Fruit fly (Drosophila melanogaster) whole organism, embryonic: ENCODE results near the gene CG15332.

ENCODE experiments used
- Ada2b ChIP-seq: fragments of 200-800 bp; sonication (Bioruptor generic); IDR thresholded peaks from 2 replicates; pipeline ENCODE4 v1.3.6; 2022; ENCODE audit warnings: missing biosample characterization, missing genetic modification characterization
- B-H1 ChIP-seq: fragments of 200-800 bp; sonication (Bioruptor generic); IDR thresholded peaks from 3 replicates; pipeline ENCODE4 v1.3.6; 2022; ENCODE audit warnings: missing biosample characterization, missing genetic modification characterization
- CG10979 ChIP-seq: fragments of 200-800 bp; sonication (Bioruptor generic); optimal IDR thresholded peaks from 2 replicates; lab custom pipeline; 2018; ENCODE audit warnings: missing biosample characterization, mild to moderate bottlenecking, missing genetic modification characterization, moderate library complexity
- CG14710 ChIP-seq: fragments of 200-800 bp; sonication (Bioruptor generic); optimal IDR thresholded peaks from 3 replicates; lab custom pipeline; 2019; ENCODE audit warnings: missing biosample characterization, mild to moderate bottlenecking, missing genetic modification characterization, moderate library complexity
- CG17829 ChIP-seq: fragments of 200-800 bp; optimal IDR thresholded peaks from 2 replicates; lab custom pipeline; 2019; ENCODE audit warnings: missing biosample characterization, mild to moderate bottlenecking, missing genetic modification characterization, moderate library complexity
- CG31388 ChIP-seq: fragments of 200-800 bp; sonication (Bioruptor generic); optimal IDR thresholded peaks from 2 replicates; lab custom pipeline; 2016; ENCODE audit warnings: missing biosample characterization, missing genetic modification characterization
- CG3163 ChIP-seq: fragments of 200-800 bp; sonication (Bioruptor generic); optimal IDR thresholded peaks from 3 replicates; lab custom pipeline; 2016; ENCODE audit warnings: missing biosample characterization, missing genetic modification characterization
- CG32767 ChIP-seq: fragments of 200-800 bp; sonication (Bioruptor generic); IDR thresholded peaks from 2 replicates; pipeline ENCODE4 v1.3.6; 2022; ENCODE audit warnings: missing biosample characterization, missing genetic modification characterization
- CG33213 ChIP-seq: fragments of 200-800 bp; sonication (Bioruptor generic); optimal IDR thresholded peaks from 3 replicates; lab custom pipeline; 2016; ENCODE audit warnings: missing biosample characterization, missing genetic modification characterization
- CG33557 ChIP-seq: fragments of 200-800 bp; sonication (Bioruptor generic); optimal IDR thresholded peaks from 2 replicates; lab custom pipeline; 2019; ENCODE audit warnings: missing biosample characterization, mild to moderate bottlenecking, missing genetic modification characterization, moderate library complexity
- CG34224 ChIP-seq: fragments of 200-800 bp; sonication (Bioruptor generic); IDR thresholded peaks from 3 replicates; pipeline ENCODE4 v1.3.6; 2022; ENCODE audit warnings: missing biosample characterization, missing genetic modification characterization; ENCODE audit not compliant: partially characterized antibody
- CG34376 ChIP-seq: fragments of 200-800 bp; sonication (Bioruptor generic); optimal IDR thresholded peaks from 2 replicates; lab custom pipeline; 2018; ENCODE audit warnings: missing biosample characterization, mild to moderate bottlenecking, missing genetic modification characterization
- CG42726 ChIP-seq: fragments of 200-800 bp; sonication (Bioruptor generic); IDR thresholded peaks from 2 replicates; pipeline ENCODE4 v1.3.6; 2022; ENCODE audit warnings: missing biosample characterization, missing genetic modification characterization; ENCODE audit not compliant: partially characterized antibody
- CG4424 ChIP-seq: fragments of 200-800 bp; sonication (Bioruptor generic); optimal IDR thresholded peaks from 3 replicates; lab custom pipeline; 2016; ENCODE audit warnings: missing biosample characterization, missing genetic modification characterization
- CG6791 ChIP-seq: fragments of 200-800 bp; sonication (Bioruptor generic); IDR thresholded peaks from 3 replicates; pipeline ENCODE4 v1.3.6; 2022; ENCODE audit warnings: missing biosample characterization, missing genetic modification characterization; ENCODE audit not compliant: partially characterized antibody
- CG8359 ChIP-seq: fragments of 200-800 bp; sonication (Bioruptor generic); optimal IDR thresholded peaks from 2 replicates; lab custom pipeline; 2017; ENCODE audit warnings: missing biosample characterization, mild to moderate bottlenecking, missing genetic modification characterization, borderline replicate concordance
- CG8478 ChIP-seq: fragments of >200 bp; optimal IDR thresholded peaks from 2 replicates; lab custom pipeline; 2018
- CG9437 ChIP-seq: fragments of 200-800 bp; sonication (Bioruptor generic); optimal IDR thresholded peaks from 2 replicates; lab custom pipeline; 2018; ENCODE audit warnings: missing biosample characterization, mild to moderate bottlenecking, missing genetic modification characterization
- CG9727 ChIP-seq: fragments of 200-800 bp; sonication (Bioruptor generic); optimal IDR thresholded peaks from 3 replicates; lab custom pipeline; 2017; ENCODE audit warnings: missing biosample characterization, mild to moderate bottlenecking, missing genetic modification characterization
- CrebB ChIP-seq: fragments of 200-800 bp; sonication (Bioruptor generic); optimal IDR thresholded peaks from 3 replicates; lab custom pipeline; 2018; ENCODE audit warnings: missing biosample characterization, mild to moderate bottlenecking, missing genetic modification characterization
- Doc3 ChIP-seq: fragments of 200-800 bp; sonication (Bioruptor generic); IDR thresholded peaks from 3 replicates; pipeline ENCODE4 v1.3.6; 2022; ENCODE audit warnings: missing biosample characterization, missing genetic modification characterization; ENCODE audit not compliant: partially characterized antibody
- E2f1 ChIP-seq: fragments of 200-800 bp; sonication (Bioruptor generic); IDR thresholded peaks from 2 replicates; pipeline ENCODE4 v1.3.6; 2022; ENCODE audit warnings: missing biosample characterization, missing genetic modification characterization
- HLHmδ ChIP-seq: fragments of 200-800 bp; sonication (Bioruptor generic); optimal IDR thresholded peaks from 2 replicates; lab custom pipeline; 2018; ENCODE audit warnings: missing biosample characterization, mild to moderate bottlenecking, missing genetic modification characterization, moderate library complexity
- Lim3 ChIP-seq: fragments of 200-800 bp; sonication (Bioruptor generic); IDR thresholded peaks from 2 replicates; pipeline ENCODE4 v1.3.6; 2022; ENCODE audit warnings: missing biosample characterization, missing genetic modification characterization
- MBD-R2 ChIP-seq: fragments of 200-800 bp; sonication (Bioruptor generic); IDR thresholded peaks from 2 replicates; pipeline ENCODE4 v1.3.6; 2022; ENCODE audit warnings: missing biosample characterization, missing genetic modification characterization
- NC2α ChIP-seq: fragments of 200-800 bp; sonication (Bioruptor generic); optimal IDR thresholded peaks from 2 replicates; lab custom pipeline; 2016; ENCODE audit warnings: missing biosample characterization, missing genetic modification characterization
- NFAT ChIP-seq: fragments of 200-800 bp; sonication (Bioruptor generic); IDR thresholded peaks from 2 replicates; pipeline ENCODE4 v1.3.6; 2022; ENCODE audit warnings: missing biosample characterization, missing genetic modification characterization
- Oli ChIP-seq: fragments of 200-800 bp; sonication (Bioruptor generic); optimal IDR thresholded peaks from 2 replicates; lab custom pipeline; 2018; ENCODE audit warnings: missing biosample characterization, mild to moderate bottlenecking, missing genetic modification characterization, moderate library complexity
- Taf1 ChIP-seq: fragments of 200-800 bp; sonication (Bioruptor generic); IDR thresholded peaks from 2 replicates; pipeline ENCODE4 v1.3.6; 2022; ENCODE audit warnings: missing biosample characterization, missing genetic modification characterization
- YL-1 ChIP-seq: fragments of 200-800 bp; sonication (Bioruptor generic); optimal IDR thresholded peaks from 3 replicates; lab custom pipeline; 2017; ENCODE audit warnings: missing biosample characterization, mild to moderate bottlenecking, missing genetic modification characterization
- bigmax ChIP-seq: fragments of 200-800 bp; sonication (Bioruptor generic); optimal IDR thresholded peaks from 2 replicates; lab custom pipeline; 2018; ENCODE audit warnings: missing biosample characterization, mild to moderate bottlenecking, missing genetic modification characterization
- bowl ChIP-seq: fragments of 200-800 bp; sonication (Bioruptor generic); IDR thresholded peaks from 2 replicates; pipeline ENCODE4 v1.3.6; 2022; ENCODE audit warnings: missing biosample characterization, missing genetic modification characterization
- br ChIP-seq: fragments of >200 bp; optimal IDR thresholded peaks from 2 replicates; lab custom pipeline; 2017
- dmrt11E ChIP-seq: fragments of 200-800 bp; sonication (Bioruptor generic); optimal IDR thresholded peaks from 3 replicates; lab custom pipeline; 2018; ENCODE audit warnings: missing biosample characterization, mild to moderate bottlenecking, missing genetic modification characterization, moderate library complexity
- dmrt99B ChIP-seq: fragments of 200-800 bp; sonication (Bioruptor generic); optimal IDR thresholded peaks from 2 replicates; lab custom pipeline; 2018; ENCODE audit warnings: missing biosample characterization, mild to moderate bottlenecking, missing genetic modification characterization, moderate library complexity
- exex ChIP-seq: fragments of 200-800 bp; sonication (Bioruptor generic); optimal IDR thresholded peaks from 4 replicates; lab custom pipeline; 2018; ENCODE audit warnings: missing biosample characterization, mild to moderate bottlenecking, missing genetic modification characterization, moderate library complexity
- gem ChIP-seq: fragments of 200-800 bp; sonication (Bioruptor generic); optimal IDR thresholded peaks from 2 replicates; lab custom pipeline; 2019; ENCODE audit warnings: missing biosample characterization, mild to moderate bottlenecking, missing genetic modification characterization, moderate library complexity
- inv ChIP-seq: fragments of 200-800 bp; sonication (Bioruptor generic); IDR thresholded peaks from 2 replicates; pipeline ENCODE4 v1.3.6; 2022; ENCODE audit warnings: missing biosample characterization, missing genetic modification characterization; ENCODE audit not compliant: partially characterized antibody
- mam ChIP-seq: fragments of 200-800 bp; sonication (Bioruptor generic); optimal IDR thresholded peaks from 3 replicates; lab custom pipeline; 2016; ENCODE audit warnings: missing biosample characterization, missing genetic modification characterization
- onecut ChIP-seq: fragments of 200-800 bp; sonication (Bioruptor generic); IDR thresholded peaks from 2 replicates; pipeline ENCODE4 v1.3.6; 2022; ENCODE audit warnings: missing biosample characterization, missing genetic modification characterization
- phol ChIP-seq: fragments of 200-800 bp; sonication (Bioruptor generic); optimal IDR thresholded peaks from 3 replicates; lab custom pipeline; 2018; ENCODE audit warnings: missing biosample characterization, mild to moderate bottlenecking, missing genetic modification characterization, moderate library complexity
- pzg ChIP-seq: fragments of 200-800 bp; sonication (Bioruptor generic); optimal IDR thresholded peaks from 3 replicates; lab custom pipeline; 2018; ENCODE audit warnings: missing biosample characterization, mild to moderate bottlenecking, missing genetic modification characterization, moderate library complexity
- rib ChIP-seq: fragments of 200-800 bp; sonication (Bioruptor generic); IDR thresholded peaks from 2 replicates; pipeline ENCODE4 v1.3.6; 2022; ENCODE audit warnings: missing biosample characterization, missing genetic modification characterization
- sens-2 ChIP-seq: fragments of 200-800 bp; sonication (Bioruptor generic); IDR thresholded peaks from 2 replicates; pipeline ENCODE4 v1.3.6; 2022; ENCODE audit warnings: missing biosample characterization, missing genetic modification characterization
- sug ChIP-seq: fragments of 200-800 bp; optimal IDR thresholded peaks from 2 replicates; lab custom pipeline; 2019; ENCODE audit warnings: missing biosample characterization, mild to moderate bottlenecking, missing genetic modification characterization, moderate library complexity
- tap ChIP-seq: fragments of 200-800 bp; optimal IDR thresholded peaks from 3 replicates; lab custom pipeline; 2019; ENCODE audit warnings: missing biosample characterization, mild to moderate bottlenecking, missing genetic modification characterization, moderate library complexity
- tna ChIP-seq: fragments of 200-800 bp; sonication (Bioruptor generic); IDR thresholded peaks from 2 replicates; pipeline ENCODE4 v1.3.6; 2022; ENCODE audit warnings: missing biosample characterization, missing genetic modification characterization; ENCODE audit not compliant: partially characterized antibody
- tx ChIP-seq: fragments of 200-800 bp; sonication (Bioruptor generic); optimal IDR thresholded peaks from 2 replicates; lab custom pipeline; 2016; ENCODE audit warnings: missing biosample characterization, missing genetic modification characterization
- unpg ChIP-seq: fragments of 200-800 bp; sonication (Bioruptor generic); optimal IDR thresholded peaks from 3 replicates; lab custom pipeline; 2018; ENCODE audit warnings: missing biosample characterization, mild to moderate bottlenecking, missing genetic modification characterization, moderate library complexity
- vvl ChIP-seq: fragments of 200-800 bp; sonication (Bioruptor generic); IDR thresholded peaks from 2 replicates; pipeline ENCODE4 v1.3.6; 2022; ENCODE audit warnings: missing biosample characterization, missing genetic modification characterization
- zen2 ChIP-seq: fragments of 200-800 bp; sonication (Bioruptor generic); IDR thresholded peaks from 3 replicates; pipeline ENCODE4 v1.3.6; 2022; ENCODE audit warnings: missing biosample characterization, missing genetic modification characterization; ENCODE audit not compliant: partially characterized antibody

Gene CG15332

dm6 chrX:7909482-7909881, 46.3 kb downstream of the CG15332 start (continued):
- no peak for TF ChIP-seq Taf1 (GFP tag; lab: Robert Waterston, UW)
- no peak for TF ChIP-seq sens-2 (GFP tag; lab: Robert Waterston, UW)
- no peak for TF ChIP-seq br
- TF ChIP-seq E2f1: peak; percentile 34; the same call in 1 of the 2 replicates
- TF ChIP-seq Ada2b (GFP tag; lab: Robert Waterston, UW): peak; percentile 51; the same call in 1 of the 2 replicates
- no peak for TF ChIP-seq sug
- TF ChIP-seq CG34224 (GFP tag; lab: Robert Waterston, UW): no peak
- TF ChIP-seq CG42726: no peak
- 0 out of 2 replicates have a peak, but pooled peaks have one; percentile 15 for TF ChIP-seq onecut (GFP tag; lab: Robert Waterston, UW)
- TF ChIP-seq CG8359: no peak
- no peak for TF ChIP-seq dmrt99B
- TF ChIP-seq inv (GFP tag; lab: Robert Waterston, UW): no peak
- TF ChIP-seq CG33557 (GFP tag; lab: Kevin White, UChicago): no peak
- peak; percentile 16 for TF ChIP-seq CG10979 (tag; lab: Kevin White, UChicago)
- TF ChIP-seq CrebB (tag; lab: Kevin White, UChicago): no peak
- no peak for TF ChIP-seq bowl
- no peak for TF ChIP-seq unpg (GFP tag; lab: Kevin White, UChicago)
- no peak for TF ChIP-seq Oli (tag; lab: Kevin White, UChicago)
- TF ChIP-seq rib (GFP tag; lab: Robert Waterston, UW): no peak
- TF ChIP-seq B-H1 (GFP tag; lab: Robert Waterston, UW): 0 out of 3 replicates have a peak, but pooled peaks have one; percentile 11
- TF ChIP-seq tx (GFP tag; lab: Kevin White, UChicago): no peak
- no peak for TF ChIP-seq Lim3 (GFP tag; lab: Robert Waterston, UW)
- no peak for TF ChIP-seq dmrt11E
- no peak for TF ChIP-seq CG31388 (GFP tag; lab: Kevin White, UChicago)
- TF ChIP-seq Doc3 (GFP tag; lab: Robert Waterston, UW): no peak
- no peak for TF ChIP-seq CG14710 (tag; lab: Kevin White, UChicago)
- TF ChIP-seq tap: peak; percentile 7
- TF ChIP-seq CG17829 (tag; lab: Kevin White, UChicago): no peak
- no peak for TF ChIP-seq CG34376 (GFP tag; lab: Kevin White, UChicago)
- no peak for TF ChIP-seq CG8478 (lab: Kevin White, UChicago)
- peak; percentile 30 for TF ChIP-seq phol (tag; lab: Kevin White, UChicago)
- no peak for TF ChIP-seq NC2α (GFP tag; lab: Kevin White, UChicago)
- no peak for TF ChIP-seq CG32767
- no peak for TF ChIP-seq MBD-R2 (GFP tag; lab: Robert Waterston, UW)
- TF ChIP-seq pzg (GFP tag; lab: Kevin White, UChicago): no peak
- peak; percentile 24; the same call in 1 of the 2 replicates for TF ChIP-seq vvl (GFP tag; lab: Robert Waterston, UW)
- TF ChIP-seq NFAT (GFP tag; lab: Robert Waterston, UW): no peak
- peak; percentile 20 for TF ChIP-seq CG4424 (GFP tag; lab: Kevin White, UChicago)
- no peak for TF ChIP-seq CG9437 (GFP tag; lab: Kevin White, UChicago)
- no peak for TF ChIP-seq mam (GFP tag; lab: Kevin White, UChicago)
- TF ChIP-seq CG33213 (GFP tag; lab: Kevin White, UChicago): no peak
- no peak for TF ChIP-seq CG3163
- peak; percentile 62 for TF ChIP-seq gem (tag; lab: Kevin White, UChicago)
- no peak for TF ChIP-seq HLHmδ (GFP tag; lab: Kevin White, UChicago)
- no peak for TF ChIP-seq YL-1 (GFP tag; lab: Kevin White, UChicago)
- TF ChIP-seq tna (GFP tag; lab: Robert Waterston, UW): no peak
- TF ChIP-seq bigmax (GFP tag; lab: Kevin White, UChicago): no peak
- no peak for TF ChIP-seq CG6791 (GFP tag; lab: Robert Waterston, UW)
- no peak for TF ChIP-seq CG9727 (GFP tag; lab: Kevin White, UChicago)
- no peak for TF ChIP-seq exex (tag; lab: Kevin White, UChicago)
- TF ChIP-seq zen2 (GFP tag; lab: Robert Waterston, UW): no peak
